Fruit fly (Drosophila melanogaster) whole organism, prepupa: ENCODE measurements around the gene SmydA-8.
A peak's percentile ranks its signal among the peaks of the same experiment; 100 is the strongest.

Experiments
- Blimp-1 ChIP-seq: fragments of 200-800 bp; sonication (Bioruptor generic); optimal IDR thresholded peaks from 3 replicates; lab custom pipeline; 2017; ENCODE audit warnings: missing biosample characterization, missing genetic modification characterization, mild to moderate bottlenecking, moderate library complexity, missing genetic modification reagents
- CG10669 ChIP-seq: fragments of 200-800 bp; sonication (Bioruptor generic); optimal IDR thresholded peaks from 3 replicates; lab custom pipeline; 2018; ENCODE audit warnings: missing biosample characterization, mild to moderate bottlenecking, missing genetic modification characterization, moderate library complexity
- CG11294 ChIP-seq: fragments of 200-800 bp; sonication (Bioruptor generic); IDR thresholded peaks from 2 replicates; pipeline ENCODE4 v1.3.6; 2022; ENCODE audit warnings: missing biosample characterization, missing genetic modification characterization
- CG11762 ChIP-seq: fragments of 200-800 bp; sonication (Bioruptor generic); optimal IDR thresholded peaks from 3 replicates; lab custom pipeline; 2016; ENCODE audit warnings: missing biosample characterization, missing genetic modification characterization; ENCODE audit not compliant: insufficient read depth
- CG11902 ChIP-seq: fragments of 200-800 bp; sonication (Bioruptor generic); optimal IDR thresholded peaks from 3 replicates; lab custom pipeline; 2016; ENCODE audit warnings: missing biosample characterization, missing genetic modification characterization
- CG1621 ChIP-seq: fragments of 200-800 bp; sonication (Bioruptor generic); optimal IDR thresholded peaks from 3 replicates; lab custom pipeline; 2018; ENCODE audit warnings: missing biosample characterization, mild to moderate bottlenecking, missing genetic modification characterization
- CG3032 ChIP-seq: fragments of 200-800 bp; optimal IDR thresholded peaks from 2 replicates; lab custom pipeline; 2019; ENCODE audit warnings: missing biosample characterization, mild to moderate bottlenecking, missing genetic modification characterization, moderate library complexity
- CG31627 ChIP-seq: fragments of 200-800 bp; sonication (Bioruptor generic); optimal IDR thresholded peaks from 3 replicates; lab custom pipeline; 2016; ENCODE audit warnings: missing biosample characterization, missing genetic modification characterization
- CG32006 ChIP-seq: fragments of 200-800 bp; sonication (Bioruptor generic); optimal IDR thresholded peaks from 3 replicates; lab custom pipeline; 2017; ENCODE audit warnings: missing biosample characterization, mild to moderate bottlenecking, missing genetic modification characterization
- CG3919 ChIP-seq: fragments of 200-800 bp; sonication (Bioruptor generic); optimal IDR thresholded peaks from 3 replicates; lab custom pipeline; 2016; ENCODE audit warnings: missing biosample characterization, missing genetic modification characterization
- CG4318 ChIP-seq: fragments of 200-800 bp; sonication (Bioruptor generic); optimal IDR thresholded peaks from 3 replicates; lab custom pipeline; 2017; ENCODE audit warnings: missing biosample characterization, mild to moderate bottlenecking, missing genetic modification characterization
- CG6163 ChIP-seq: fragments of 200-800 bp; sonication (Bioruptor generic); IDR thresholded peaks from 3 replicates; pipeline ENCODE4 v1.3.6; 2022; ENCODE audit warnings: missing biosample characterization, missing genetic modification characterization
- CG6792 ChIP-seq: fragments of 200-800 bp; sonication (Bioruptor generic); optimal IDR thresholded peaks from 3 replicates; lab custom pipeline; 2016; ENCODE audit warnings: missing biosample characterization, missing genetic modification characterization
- CG6808 ChIP-seq: fragments of 200-800 bp; sonication (Bioruptor generic); optimal IDR thresholded peaks from 3 replicates; lab custom pipeline; 2017; ENCODE audit warnings: missing biosample characterization, missing genetic modification characterization, mild to moderate bottlenecking, moderate library complexity, missing genetic modification reagents
- CG6854 ChIP-seq: fragments of 200-800 bp; sonication (Bioruptor generic); optimal IDR thresholded peaks from 2 replicates; lab custom pipeline; 2017; ENCODE audit warnings: missing biosample characterization, mild to moderate bottlenecking, missing genetic modification characterization
- CG7368 ChIP-seq: fragments of 200-800 bp; sonication (Bioruptor generic); optimal IDR thresholded peaks from 3 replicates; lab custom pipeline; 2016; ENCODE audit warnings: missing biosample characterization, missing genetic modification characterization
- CG8119 ChIP-seq: fragments of 200-800 bp; sonication (Bioruptor generic); IDR thresholded peaks from 3 replicates; pipeline ENCODE4 v1.3.6; 2022; ENCODE audit warnings: missing biosample characterization, missing genetic modification characterization
- Ets96B ChIP-seq: fragments of 200-800 bp; optimal IDR thresholded peaks from 2 replicates; lab custom pipeline; 2019; ENCODE audit warnings: missing biosample characterization, mild to moderate bottlenecking, missing genetic modification characterization, moderate library complexity
- Gug ChIP-seq: fragments of 200-800 bp; sonication (Bioruptor generic); IDR thresholded peaks from 2 replicates; pipeline ENCODE4 v1.3.6; 2022; ENCODE audit warnings: missing biosample characterization, missing genetic modification characterization
- Hr38 ChIP-seq: sonication (Bioruptor generic); optimal IDR thresholded peaks from 2 replicates; lab custom pipeline; 2016; ENCODE audit warnings: missing biosample characterization, missing genetic modification characterization
- Hr39 ChIP-seq: fragments of 200-800 bp; sonication (Bioruptor generic); optimal IDR thresholded peaks from 2 replicates; lab custom pipeline; 2016; ENCODE audit warnings: missing biosample characterization, missing genetic modification characterization
- Hr4 ChIP-seq: fragments of 200-800 bp; sonication (Bioruptor generic); optimal IDR thresholded peaks from 3 replicates; lab custom pipeline; 2016; ENCODE audit warnings: missing biosample characterization, missing genetic modification characterization
- Lpt ChIP-seq: fragments of 200-800 bp; sonication (Bioruptor generic); optimal IDR thresholded peaks from 3 replicates; lab custom pipeline; 2016; ENCODE audit warnings: missing biosample characterization, missing genetic modification characterization
- OdsH ChIP-seq: fragments of 200-800 bp; sonication (Bioruptor generic); optimal IDR thresholded peaks from 3 replicates; lab custom pipeline; 2016; ENCODE audit warnings: missing biosample characterization, missing genetic modification characterization
- Smox ChIP-seq: fragments of 200-800 bp; sonication (Bioruptor generic); optimal IDR thresholded peaks from 3 replicates; lab custom pipeline; 2016; ENCODE audit warnings: missing biosample characterization, missing genetic modification characterization
- Sox102F ChIP-seq: fragments of 200-800 bp; sonication (Bioruptor generic); optimal IDR thresholded peaks from 2 replicates; lab custom pipeline; 2016; ENCODE audit warnings: missing biosample characterization, mild to moderate bottlenecking, missing genetic modification characterization
- acj6 ChIP-seq: fragments of 200-800 bp; sonication (Bioruptor generic); optimal IDR thresholded peaks from 3 replicates; lab custom pipeline; 2016; ENCODE audit warnings: missing biosample characterization, missing genetic modification characterization
- cyc ChIP-seq: fragments of 200-800 bp; sonication (Bioruptor generic); optimal IDR thresholded peaks from 3 replicates; lab custom pipeline; 2016; ENCODE audit warnings: missing biosample characterization, missing genetic modification characterization
- dac ChIP-seq: fragments of 200-800 bp; sonication (Bioruptor generic); optimal IDR thresholded peaks from 2 replicates; lab custom pipeline; 2017; ENCODE audit warnings: missing biosample characterization, mild to moderate bottlenecking, missing genetic modification characterization
- dsx ChIP-seq: fragments of 200-800 bp; optimal IDR thresholded peaks from 3 replicates; lab custom pipeline; 2019; ENCODE audit warnings: missing biosample characterization, mild to moderate bottlenecking, missing genetic modification characterization, moderate library complexity; ENCODE audit not compliant: poor library complexity, severe bottlenecking
- lz ChIP-seq: fragments of 200-800 bp; sonication (Bioruptor generic); optimal IDR thresholded peaks from 3 replicates; lab custom pipeline; 2016; ENCODE audit warnings: missing biosample characterization, missing genetic modification characterization
- pdm3 ChIP-seq: fragments of 200-800 bp; sonication (Bioruptor generic); optimal IDR thresholded peaks from 3 replicates; lab custom pipeline; 2016; ENCODE audit warnings: missing biosample characterization, missing genetic modification characterization
- salr ChIP-seq, 2 experiments: fragments of 200-800 bp; sonication (Bioruptor generic); optimal IDR thresholded peaks; 3 replicates each; lab custom pipeline; 2016 to 2018; ENCODE audit warnings: missing biosample characterization in 2 of 2, missing genetic modification characterization in 2 of 2, mild to moderate bottlenecking in 1 of 2
- spab ChIP-seq: fragments of 200-800 bp; sonication (Bioruptor generic); optimal IDR thresholded peaks from 2 replicates; lab custom pipeline; 2017; ENCODE audit warnings: missing biosample characterization, mild to moderate bottlenecking, missing genetic modification characterization, missing genetic modification reagents
- ss ChIP-seq, 2 experiments: fragments of 200-800 bp; sonication (Bioruptor generic); optimal IDR thresholded peaks; 2 replicates in 1 of 2; 3 replicates in 1 of 2; lab custom pipeline; 2017 to 2018; ENCODE audit warnings: mild to moderate bottlenecking in 2 of 2, missing biosample characterization in 2 of 2, missing genetic modification characterization in 2 of 2, moderate library complexity in 1 of 2
- svp ChIP-seq: fragments of 200-800 bp; sonication (Bioruptor generic); peaks from one replicate; lab custom pipeline; 2016; ENCODE audit warnings: missing biosample characterization, missing genetic modification characterization
- vri ChIP-seq: fragments of 200-800 bp; sonication (Bioruptor generic); optimal IDR thresholded peaks from 3 replicates; lab custom pipeline; 2016; ENCODE audit warnings: missing biosample characterization, mild to moderate bottlenecking, missing genetic modification characterization

Gene SmydA-8

DNA sequence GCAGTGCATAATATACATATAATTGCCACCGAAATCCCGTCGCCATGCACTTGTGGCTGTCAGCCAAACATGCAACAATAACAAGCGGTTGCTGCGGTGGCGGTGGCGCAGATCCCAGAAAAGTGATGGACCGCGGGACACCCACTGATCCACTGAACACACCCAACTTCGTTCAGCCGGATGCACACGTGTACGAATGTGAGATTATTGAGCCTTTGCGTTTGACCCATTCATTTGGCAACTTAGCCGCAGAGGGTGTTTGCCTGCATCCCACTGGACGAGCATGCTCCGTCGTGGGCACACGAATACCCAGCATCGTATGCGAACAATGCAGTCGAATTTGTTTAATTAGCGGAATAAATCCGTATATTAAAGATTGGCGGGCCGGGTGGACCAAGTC is 48.2 kb downstream of the SmydA-8 start (continued):
- TF ChIP-seq svp (GFP tag; lab: Kevin White, UChicago) (peak; percentile 48), CG3032 (tag; lab: Kevin White, UChicago) (no peak), Sox102F (GFP tag; lab: Kevin White, UChicago) (no peak), acj6 (GFP tag; lab: Kevin White, UChicago) (no peak), CG11902 (GFP tag; lab: Kevin White, UChicago) (no peak), CG11762 (GFP tag; lab: Kevin White, UChicago) (no peak), vri (GFP tag; lab: Kevin White, UChicago) (no peak), cyc (GFP tag; lab: Kevin White, UChicago) (no peak), Hr4 (peak; percentile 53), CG31627 (no peak), CG8119 (peak; percentile 66), CG11294 (GFP tag; lab: Robert Waterston, UW) (peak; percentile 23; the same call in 1 of the 2 replicates), CG4318 (GFP tag; lab: Kevin White, UChicago) (peak; percentile 0), pdm3 (GFP tag; lab: Kevin White, UChicago) (peak; percentile 7)

DNA sequence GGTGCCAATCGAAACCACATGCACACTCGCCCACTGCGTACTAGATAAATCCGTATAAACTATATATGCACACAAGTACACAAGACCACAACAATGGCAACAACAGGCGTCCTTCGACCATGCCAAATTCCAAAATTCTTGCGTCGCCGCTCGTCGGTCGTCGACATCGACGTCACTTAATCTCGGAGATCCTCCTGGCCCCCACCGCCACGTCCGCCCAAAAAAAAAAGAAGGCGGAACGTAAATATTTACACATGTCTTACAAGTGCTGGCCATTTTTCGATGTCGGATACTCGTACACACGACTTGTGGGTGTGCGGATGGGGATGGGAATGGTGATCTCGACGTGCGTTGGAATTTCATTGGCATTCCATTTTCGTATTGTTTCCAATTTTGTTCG is 50.3 kb downstream of the SmydA-8 start:
- TF ChIP-seq CG7368 (GFP tag; lab: Kevin White, UChicago) (no peak), CG32006 (GFP tag; lab: Kevin White, UChicago) (no peak), lz (GFP tag; lab: Kevin White, UChicago) (no peak), CG1621 (tag; lab: Kevin White, UChicago) (no peak), CG11902 (GFP tag; lab: Kevin White, UChicago) (no peak), Ets96B (no peak), spab (GFP tag; lab: Kevin White, UChicago) (no peak), cyc (GFP tag; lab: Kevin White, UChicago) (no peak), CG6854 (GFP tag; lab: Kevin White, UChicago) (no peak), Hr39 (GFP tag; lab: Kevin White, UChicago) (no peak), CG3919 (GFP tag; lab: Kevin White, UChicago) (no peak), OdsH (GFP tag; lab: Kevin White, UChicago) (no peak), Hr38 (GFP tag; lab: Kevin White, UChicago) (no peak), CG8119 (no peak), Hr4 (no peak)

DNA sequence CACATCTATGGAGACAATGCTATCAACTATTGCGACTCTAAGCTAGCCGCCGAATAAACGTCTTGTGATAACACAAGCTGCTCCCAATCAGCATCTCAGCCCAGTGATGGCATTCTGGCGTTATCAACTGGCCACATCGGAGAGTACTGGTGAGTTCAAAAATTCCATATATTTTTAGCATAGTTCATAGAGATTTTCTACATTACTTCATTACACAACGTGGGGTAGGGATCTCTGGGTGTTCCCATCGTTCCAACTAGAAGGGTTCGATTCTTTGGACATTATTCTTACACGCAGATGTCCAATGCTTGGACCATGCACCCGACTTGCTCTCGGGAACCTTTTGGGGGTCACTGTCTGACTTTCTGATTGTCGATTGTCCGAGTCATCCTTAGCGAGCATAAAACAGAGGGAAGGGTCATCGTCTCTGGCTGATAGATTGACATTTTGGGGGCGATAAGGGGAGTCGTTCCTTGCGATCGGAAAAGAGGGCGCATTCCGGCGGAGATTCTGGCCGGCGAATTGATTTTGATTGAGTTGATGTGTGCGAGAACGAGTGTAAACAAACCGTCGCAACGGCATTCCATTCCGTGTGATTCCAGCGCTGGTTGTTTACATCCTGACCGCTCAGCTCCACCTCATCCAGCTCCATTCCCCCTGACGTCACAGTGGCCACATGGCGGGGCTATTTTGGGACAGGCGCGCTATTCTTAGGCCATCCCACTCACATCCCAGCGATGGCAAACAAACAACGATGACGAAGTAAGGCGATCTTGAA is 51.3 kb downstream of the SmydA-8 start, which contains the start of the genes Cyp4d1 and CG3630:
Gene Cyp4d1 (minus strand): TSS at position 51 of the 778 bp plus-strand sequence.
Gene CG3630 (plus strand): TSS at position 67 of the 778 bp plus-strand sequence.
- no peak for TF ChIP-seq Lpt (GFP tag; lab: Kevin White, UChicago)
- TF ChIP-seq svp (GFP tag; lab: Kevin White, UChicago): peak; percentile 96
- no peak for TF ChIP-seq spab (GFP tag; lab: Kevin White, UChicago)
- TF ChIP-seq, all 60 proteins: peak for 1

DNA sequence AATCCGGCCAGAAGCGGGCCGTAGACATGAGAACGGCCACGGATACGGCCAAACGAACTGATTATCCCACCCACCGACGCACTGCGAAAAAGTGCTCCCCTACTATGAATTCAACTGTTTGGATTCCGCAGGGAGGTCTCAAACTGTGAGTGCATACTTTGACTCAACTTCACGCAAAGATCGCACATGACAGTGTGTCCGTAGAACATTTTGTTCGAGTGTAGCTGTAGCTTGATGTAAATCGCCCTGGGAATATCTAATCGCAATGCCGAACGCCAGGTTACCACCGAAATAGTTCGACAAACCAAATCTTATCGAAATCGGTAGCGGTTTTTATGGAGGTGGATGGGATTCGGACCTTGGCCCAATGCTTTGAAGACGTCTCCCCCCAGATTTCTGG is 52.6 kb downstream of the SmydA-8 start:
- TF ChIP-seq salr (GFP tag; optimal IDR thresholded peaks at IDR 0.05; lab: Kevin White, UChicago) (no peak), spab (GFP tag; lab: Kevin White, UChicago) (no peak), Blimp-1 (no peak), CG10669 (GFP tag; lab: Kevin White, UChicago) (no peak), Lpt (GFP tag; lab: Kevin White, UChicago) (no peak), dsx (GFP tag; lab: Kevin White, UChicago) (no peak), Gug (no peak), ss (GFP tag; optimal IDR thresholded peaks at IDR 0.05; lab: Kevin White, UChicago) (no peak), CG6163 (no peak), dac (no peak), CG4318 (GFP tag; lab: Kevin White, UChicago) (no peak), CG8119 (no peak), CG6792 (GFP tag; lab: Kevin White, UChicago) (no peak), Ets96B (no peak), Sox102F (GFP tag; lab: Kevin White, UChicago) (no peak), Smox (GFP tag; lab: Kevin White, UChicago) (no peak), CG6808 (no peak)
